Fruit fly (Drosophila melanogaster): Measurements from ENCODE around the gene cindr.

cindr gene

DNA sequence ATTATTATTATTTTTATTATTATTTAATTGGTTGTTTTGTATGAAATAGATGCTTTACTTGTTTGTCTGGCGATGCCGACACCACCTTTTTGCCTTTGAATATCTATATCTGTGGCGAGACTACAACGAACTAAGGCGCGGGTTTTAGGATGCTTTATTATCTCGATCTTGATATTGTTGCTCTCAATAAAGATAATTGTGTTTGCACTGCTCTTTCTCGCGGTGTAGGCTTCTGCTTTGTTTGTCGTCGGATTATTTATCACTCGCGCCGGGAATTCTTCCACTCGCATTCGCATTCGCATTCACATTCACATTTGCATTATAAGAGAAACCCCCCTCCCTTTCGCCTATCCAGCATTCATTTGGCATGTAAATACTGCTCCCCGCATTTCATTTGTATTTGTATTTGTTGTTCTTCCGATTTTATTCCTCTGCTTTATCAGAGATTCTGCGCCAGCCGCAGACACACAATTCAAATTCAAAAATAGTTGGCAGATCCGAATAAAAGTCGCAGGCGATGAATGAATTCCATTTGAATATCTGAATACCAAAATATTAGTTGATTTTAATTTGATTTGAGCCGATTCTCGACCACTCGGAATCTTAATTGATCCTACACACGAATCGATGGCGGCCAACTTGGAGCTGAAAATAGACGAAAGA, 8.0 kb upstream of the cindr start:
- TF ChIP-seq usp (GFP tag; optimal IDR thresholded peaks at IDR 0.05), result no peak
- peak; percentile 86 for TF ChIP-seq psq (GFP tag; optimal IDR thresholded peaks at IDR 0.05)
- no peak for TF ChIP-seq Vsx2 (GFP tag; optimal IDR thresholded peaks at IDR 0.05; ENCODE audit: partially characterized antibody)
- TF ChIP-seq Mio (GFP tag; optimal IDR thresholded peaks at IDR 0.05), result no peak
- peak; percentile 67 for TF ChIP-seq Sp1 (GFP tag; optimal IDR thresholded peaks at IDR 0.05)
- TF ChIP-seq woc (GFP tag; optimal IDR thresholded peaks at IDR 0.05), result peak; percentile 9
- peak; percentile 43 for TF ChIP-seq fru (GFP tag; optimal IDR thresholded peaks at IDR 0.05)
- TF ChIP-seq Hr83 (GFP tag; optimal IDR thresholded peaks at IDR 0.05; ENCODE audit: poor library complexity, severe bottlenecking), result peak; percentile 38
- TF ChIP-seq Hnf4 (GFP tag; optimal IDR thresholded peaks at IDR 0.05), result peak; percentile 49
- no peak for TF ChIP-seq dl (GFP tag; optimal IDR thresholded peaks at IDR 0.05; ENCODE audit: insufficient read depth in 1 of 2, partially characterized antibody in 2 of 2)
- TF ChIP-seq HLH106 (tag; optimal IDR thresholded peaks at IDR 0.05), result peak; percentile 58
- TF ChIP-seq Dfd (GFP tag; optimal IDR thresholded peaks at IDR 0.05), result peak; percentile 63
- no peak for TF ChIP-seq tai (GFP tag; optimal IDR thresholded peaks at IDR 0.05)
- TF ChIP-seq CrebA (GFP tag; optimal IDR thresholded peaks at IDR 0.05; ENCODE audit: borderline replicate concordance), result no peak
- no peak for TF ChIP-seq sage (GFP tag; optimal IDR thresholded peaks at IDR 0.05)
- no peak for TF ChIP-seq Rel (GFP tag; optimal IDR thresholded peaks at IDR 0.05)
- peak; percentile 87 for TF ChIP-seq Rel (tag; optimal IDR thresholded peaks at IDR 0.05)
- peak; percentile 72 for TF ChIP-seq br (GFP tag; optimal IDR thresholded peaks at IDR 0.05)
- no peak for TF ChIP-seq dsf (GFP tag; optimal IDR thresholded peaks at IDR 0.05; ENCODE audit: borderline replicate concordance)
- peak; percentile 42 for TF ChIP-seq ey (GFP tag; optimal IDR thresholded peaks at IDR 0.05)
- TF ChIP-seq GATAd (GFP tag; optimal IDR thresholded peaks at IDR 0.05), result peak; percentile 25
- TF ChIP-seq dmrt93B (GFP tag; optimal IDR thresholded peaks at IDR 0.05), result peak; percentile 37
- TF ChIP-seq sv (GFP tag; optimal IDR thresholded peaks at IDR 0.05), result no peak
- TF ChIP-seq CG9705 (GFP tag; optimal IDR thresholded peaks at IDR 0.05), result no peak
- TF ChIP-seq CG32264 (GFP tag; optimal IDR thresholded peaks at IDR 0.05), result no peak
- TF ChIP-seq N (GFP tag; optimal IDR thresholded peaks at IDR 0.05), result no peak
- TF ChIP-seq Hr78 (GFP tag; optimal IDR thresholded peaks at IDR 0.05), result no peak
- TF ChIP-seq h (GFP tag; optimal IDR thresholded peaks at IDR 0.05), result peak; percentile 66
- TF ChIP-seq Dif (GFP tag; optimal IDR thresholded peaks at IDR 0.05; ENCODE audit: partially characterized antibody), result no peak
- TF ChIP-seq foxo (GFP tag; optimal IDR thresholded peaks at IDR 0.05), result peak in 1 of 2 experiments; percentile 70
- TF ChIP-seq lola (GFP tag; optimal IDR thresholded peaks at IDR 0.05), result no peak
- peak; percentile 63 for TF ChIP-seq rgr (GFP tag; optimal IDR thresholded peaks at IDR 0.05)
- TF ChIP-seq Abd-B (GFP tag; optimal IDR thresholded peaks at IDR 0.05), result no peak
- no peak for TF ChIP-seq jim (GFP tag; optimal IDR thresholded peaks at IDR 0.05)
- TF ChIP-seq Jra (GFP tag; optimal IDR thresholded peaks at IDR 0.05), result peak; percentile 24
- TF ChIP-seq brk (GFP tag; optimal IDR thresholded peaks at IDR 0.05), result peak; percentile 31
- peak; percentile 73 for TF ChIP-seq OdsH (GFP tag; optimal IDR thresholded peaks at IDR 0.05)
- no peak for TF ChIP-seq Myc (optimal IDR thresholded peaks at IDR 0.05)
- TF ChIP-seq pan (optimal IDR thresholded peaks at IDR 0.05), result no peak

DNA sequence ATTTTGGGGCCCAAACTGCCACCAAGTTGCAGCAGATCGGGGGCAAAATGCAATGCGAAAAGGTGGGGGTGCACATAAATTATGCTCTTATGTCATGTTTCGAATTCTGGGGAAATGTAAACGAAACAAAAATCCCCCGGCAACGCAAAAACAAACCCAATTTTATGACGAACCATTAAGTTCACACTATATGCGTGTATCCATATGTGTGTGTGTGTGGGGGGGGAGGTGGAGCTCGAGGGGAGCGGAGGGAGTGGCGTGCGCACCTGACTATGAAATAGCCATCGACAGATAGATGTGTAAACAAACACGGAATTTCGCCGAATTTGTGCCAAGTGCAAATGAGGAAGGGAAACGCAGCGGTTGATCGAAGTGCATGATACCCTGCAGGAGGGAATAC, 7.0 kb upstream of the cindr start:
- TF ChIP-seq GATAd (GFP tag; optimal IDR thresholded peaks at IDR 0.05) (no peak), lola (GFP tag; optimal IDR thresholded peaks at IDR 0.05) (no peak), pan (optimal IDR thresholded peaks at IDR 0.05) (no peak), woc (GFP tag; optimal IDR thresholded peaks at IDR 0.05) (no peak)

DNA sequence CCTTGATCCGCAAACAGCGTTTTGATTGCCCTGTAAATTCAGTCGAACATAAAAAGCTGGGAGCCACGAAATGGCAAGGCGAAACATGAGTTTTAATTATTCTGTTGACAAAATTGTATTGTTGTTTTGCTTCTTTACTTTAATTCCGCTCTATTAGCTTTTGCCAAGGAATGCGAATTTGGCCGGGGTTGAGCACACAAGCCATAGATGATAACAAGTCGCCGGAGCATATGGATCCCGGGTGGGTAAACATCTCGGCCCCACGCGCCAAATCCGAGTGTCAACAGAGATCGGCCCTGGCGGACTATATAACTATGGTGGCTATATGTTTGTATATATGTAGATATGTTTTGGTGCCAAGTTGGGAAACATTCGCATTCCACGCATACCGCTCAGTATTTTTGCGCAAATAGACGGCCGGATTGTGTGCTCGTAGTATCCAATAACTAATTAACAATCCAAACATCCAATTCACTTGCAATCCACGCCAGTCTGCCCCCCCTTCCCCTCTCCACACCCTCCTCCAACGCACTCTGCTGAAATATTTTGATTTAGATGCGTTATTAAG, 6.2 kb upstream of the cindr start:
- TF ChIP-seq Hr78 (GFP tag; optimal IDR thresholded peaks at IDR 0.05) (no peak), Mio (GFP tag; optimal IDR thresholded peaks at IDR 0.05) (no peak), dsf (GFP tag; optimal IDR thresholded peaks at IDR 0.05; ENCODE audit: borderline replicate concordance) (no peak), usp (GFP tag; optimal IDR thresholded peaks at IDR 0.05) (no peak), rgr (GFP tag; optimal IDR thresholded peaks at IDR 0.05) (peak; percentile 34), CG9705 (GFP tag; optimal IDR thresholded peaks at IDR 0.05) (no peak), tai (GFP tag; optimal IDR thresholded peaks at IDR 0.05) (no peak), CrebA (GFP tag; optimal IDR thresholded peaks at IDR 0.05; ENCODE audit: borderline replicate concordance) (no peak), Hnf4 (GFP tag; optimal IDR thresholded peaks at IDR 0.05) (peak; percentile 5), br (GFP tag; optimal IDR thresholded peaks at IDR 0.05) (peak; percentile 7), CG32264 (GFP tag; optimal IDR thresholded peaks at IDR 0.05) (no peak), lola (GFP tag; optimal IDR thresholded peaks at IDR 0.05) (no peak), Jra (GFP tag; optimal IDR thresholded peaks at IDR 0.05) (no peak), fru (GFP tag; optimal IDR thresholded peaks at IDR 0.05) (peak; percentile 9), Hr83 (GFP tag; optimal IDR thresholded peaks at IDR 0.05; ENCODE audit: poor library complexity, severe bottlenecking) (peak; percentile 48), Abd-B (GFP tag; optimal IDR thresholded peaks at IDR 0.05) (no peak), sv (GFP tag; optimal IDR thresholded peaks at IDR 0.05) (no peak), dl (GFP tag; optimal IDR thresholded peaks at IDR 0.05; ENCODE audit: insufficient read depth in 1 of 2, partially characterized antibody in 2 of 2) (no peak), Rel (GFP tag; optimal IDR thresholded peaks at IDR 0.05) (no peak), Rel (tag; optimal IDR thresholded peaks at IDR 0.05) (no peak), OdsH (GFP tag; optimal IDR thresholded peaks at IDR 0.05) (peak; percentile 52), pan (optimal IDR thresholded peaks at IDR 0.05) (no peak), h (GFP tag; optimal IDR thresholded peaks at IDR 0.05) (peak; percentile 47), Sp1 (GFP tag; optimal IDR thresholded peaks at IDR 0.05) (peak; percentile 7)

Data from whole organism, wandering third instar larva.